Fruit fly (Drosophila melanogaster): ENCODE results near the gene asun.

asun gene

dm6 chr3R:16220854-16221253, 43.2 kb upstream of the asun start:
- no peak for TF ChIP-seq esn (GFP tag; optimal IDR thresholded peaks at IDR 0.05)

- TF ChIP-seq lz (GFP tag; optimal IDR thresholded peaks at IDR 0.05) = peak; percentile 68
- TF ChIP-seq CG1621 (tag; optimal IDR thresholded peaks at IDR 0.05) = no peak
- TF ChIP-seq salr (GFP tag; optimal IDR thresholded peaks at IDR 0.05) = peak in 1 of 2 experiments; percentile 99
- TF ChIP-seq CG34406 (GFP tag; optimal IDR thresholded peaks at IDR 0.05) = peak; percentile 88
- TF ChIP-seq CG6276 (GFP tag; optimal IDR thresholded peaks at IDR 0.05) = peak; percentile 97
- TF ChIP-seq net (GFP tag; optimal IDR thresholded peaks at IDR 0.05) = peak; percentile 82
- peak; percentile 61 for TF ChIP-seq CG6854 (GFP tag; optimal IDR thresholded peaks at IDR 0.05)
- TF ChIP-seq CG7368 (GFP tag; optimal IDR thresholded peaks at IDR 0.05) = no peak
- peak; percentile 85 for TF ChIP-seq achi (GFP tag; optimal IDR thresholded peaks at IDR 0.05)
- TF ChIP-seq eg (GFP tag; IDR thresholded peaks at IDR 0.05) = peak; percentile 72; the same call in 2 of the 3 replicates
- TF ChIP-seq esn (GFP tag; optimal IDR thresholded peaks at IDR 0.05) = peak; percentile 85
- TF ChIP-seq Met (GFP tag; optimal IDR thresholded peaks at IDR 0.05) = peak; percentile 70
- TF ChIP-seq pdm3 (GFP tag; optimal IDR thresholded peaks at IDR 0.05) = peak; percentile 39
- TF ChIP-seq ss (GFP tag; optimal IDR thresholded peaks at IDR 0.05) = peak; percentile 81 to 89
- TF ChIP-seq Hr39 (GFP tag; optimal IDR thresholded peaks at IDR 0.05) = peak; percentile 37
- peak; percentile 81 for TF ChIP-seq Sox15 (GFP tag; optimal IDR thresholded peaks at IDR 0.05)
- TF ChIP-seq spab (GFP tag; optimal IDR thresholded peaks at IDR 0.05) = peak; percentile 92
- peak; percentile 37 for TF ChIP-seq CG31627 (GFP tag; optimal IDR thresholded peaks at IDR 0.05)
- TF ChIP-seq Hr38 (GFP tag; optimal IDR thresholded peaks at IDR 0.05) = no peak
- peak; percentile 80 for TF ChIP-seq Lpt (GFP tag; optimal IDR thresholded peaks at IDR 0.05)
- peak; percentile 81 for TF ChIP-seq OdsH (GFP tag; optimal IDR thresholded peaks at IDR 0.05)
- peak; percentile 99 for TF ChIP-seq CG32006 (GFP tag; optimal IDR thresholded peaks at IDR 0.05)
- peak; percentile 78 for TF ChIP-seq CG11902 (GFP tag; optimal IDR thresholded peaks at IDR 0.05)
- TF ChIP-seq Blimp-1 (GFP tag; optimal IDR thresholded peaks at IDR 0.05) = peak; percentile 79
- TF ChIP-seq CG4318 (GFP tag; optimal IDR thresholded peaks at IDR 0.05) = peak; percentile 98
- TF ChIP-seq CG3032 (tag; optimal IDR thresholded peaks at IDR 0.05) = peak; percentile 89
- TF ChIP-seq CG6163 (GFP tag; IDR thresholded peaks at IDR 0.05) = peak; percentile 43; the same call in 2 of the 3 replicates
- peak; percentile 85 for TF ChIP-seq Hr4 (GFP tag; optimal IDR thresholded peaks at IDR 0.05)
- peak; percentile 87 for TF ChIP-seq CG3919 (GFP tag; optimal IDR thresholded peaks at IDR 0.05)
- TF ChIP-seq CG8632 (GFP tag; optimal IDR thresholded peaks at IDR 0.05) = peak; percentile 86
- peak; percentile 83 for TF ChIP-seq CG8119 (GFP tag; IDR thresholded peaks at IDR 0.05)
- TF ChIP-seq topi (GFP tag; optimal IDR thresholded peaks at IDR 0.05) = peak; percentile 67
- peak; percentile 61 for TF ChIP-seq CG10669 (GFP tag; optimal IDR thresholded peaks at IDR 0.05)
- TF ChIP-seq Ets96B (tag; optimal IDR thresholded peaks at IDR 0.05) = peak; percentile 84
- TF ChIP-seq Sox102F (GFP tag; optimal IDR thresholded peaks at IDR 0.05) = peak; percentile 40
- TF ChIP-seq Eip75B (GFP tag; optimal IDR thresholded peaks at IDR 0.05) = peak; percentile 63
- peak; percentile 66 for TF ChIP-seq Sox14 (GFP tag; optimal IDR thresholded peaks at IDR 0.05)
- TF ChIP-seq Ets21C (GFP tag; optimal IDR thresholded peaks at IDR 0.05) = peak; percentile 7
- peak; percentile 43 for TF ChIP-seq cyc (GFP tag; optimal IDR thresholded peaks at IDR 0.05)
- peak; percentile 87 for TF ChIP-seq acj6 (GFP tag; optimal IDR thresholded peaks at IDR 0.05)
- peak; percentile 90 for TF ChIP-seq CG10631 (GFP tag; optimal IDR thresholded peaks at IDR 0.05)
- peak; percentile 51 for TF ChIP-seq Eip93F (GFP tag; optimal IDR thresholded peaks at IDR 0.05)
- peak; percentile 83 for TF ChIP-seq dsx (GFP tag; optimal IDR thresholded peaks at IDR 0.05; ENCODE audit: poor library complexity, severe bottlenecking)
- no peak for TF ChIP-seq vri (GFP tag; optimal IDR thresholded peaks at IDR 0.05)
- TF ChIP-seq Gug (GFP tag; IDR thresholded peaks at IDR 0.05) = peak; percentile 42; the same call in 1 of the 2 replicates
- TF ChIP-seq fd85E (GFP tag; optimal IDR thresholded peaks at IDR 0.05) = no peak
- peak; percentile 59 for TF ChIP-seq CG11294 (GFP tag; IDR thresholded peaks at IDR 0.05)
These were observed 42.4 kb upstream of the asun start for dm6 chr3R:16221359-16222299.
